Worm (Caenorhabditis elegans) whole organism, L2 larva: ENCODE measurements around the gene C50B6.3.

Experiments used
- C34F6.9 ChIP-seq: fragments of 150-350 bp; optimal IDR thresholded peaks from 2 replicates; lab custom pipeline; 2014; ENCODE audit warnings: missing biosample characterization, missing genetic modification characterization
- R02D3.7 ChIP-seq: fragments of 150-350 bp; optimal IDR thresholded peaks from 2 replicates; lab custom pipeline; 2014; ENCODE audit warnings: missing biosample characterization, missing genetic modification characterization
- ZK546.5 ChIP-seq: sonication (generic microtip); optimal IDR thresholded peaks from 2 replicates; lab custom pipeline; 2017; ENCODE audit warnings: missing biosample characterization, missing genetic modification characterization
- alr-1 ChIP-seq: fragments of 150-350 bp; optimal IDR thresholded peaks from 2 replicates; lab custom pipeline; 2014; ENCODE audit warnings: missing biosample characterization, missing genetic modification characterization
- aly-2 ChIP-seq: fragments of 150-350 bp; optimal IDR thresholded peaks from 2 replicates; lab custom pipeline; 2014; ENCODE audit warnings: missing biosample characterization, missing genetic modification characterization
- ama-1 ChIP-seq: fragments of 150-350 bp; optimal IDR thresholded peaks from 2 replicates; lab custom pipeline; 2018; ENCODE audit warnings: inconsistent platforms
- dmd-4 ChIP-seq: sonication (generic microtip); optimal IDR thresholded peaks from 2 replicates; lab custom pipeline; 2017; ENCODE audit warnings: missing biosample characterization, missing genetic modification characterization
- egl-27 ChIP-seq: sonication (generic microtip); optimal IDR thresholded peaks from 3 replicates; lab custom pipeline; 2017; ENCODE audit warnings: missing biosample characterization, missing genetic modification reagents, missing genetic modification characterization
- elt-1 ChIP-seq: fragments of 150-350 bp; optimal IDR thresholded peaks from 2 replicates; lab custom pipeline; 2014; ENCODE audit warnings: missing biosample characterization, missing genetic modification characterization
- gmeb-1 ChIP-seq: fragments of 150-350 bp; optimal IDR thresholded peaks from 2 replicates; lab custom pipeline; 2014; ENCODE audit warnings: missing biosample characterization, missing genetic modification characterization
- lin-13 ChIP-seq: fragments of 150-350 bp; optimal IDR thresholded peaks from 2 replicates; lab custom pipeline; 2014; ENCODE audit warnings: missing biosample characterization, missing genetic modification reagents, missing genetic modification characterization
- mab-5 ChIP-seq: fragments of 150-350 bp; optimal IDR thresholded peaks from 2 replicates; lab custom pipeline; 2014; ENCODE audit warnings: missing biosample characterization, missing genetic modification characterization
- mbf-1 ChIP-seq: sonication (generic microtip); optimal IDR thresholded peaks from 2 replicates; lab custom pipeline; 2017; ENCODE audit warnings: missing biosample characterization, missing genetic modification characterization
- mdl-1 ChIP-seq, 2 experiments: fragments of 150-350 bp in 1 of 2; sonication (generic microtip) in 1 of 2; optimal IDR thresholded peaks; 2 replicates each; lab custom pipeline; 2017; ENCODE audit warnings: missing biosample characterization in 2 of 2, missing genetic modification characterization in 2 of 2
- nhr-10 ChIP-seq: sonication (generic microtip); optimal IDR thresholded peaks from 2 replicates; lab custom pipeline; 2017; ENCODE audit warnings: missing biosample characterization, missing genetic modification characterization
- nhr-11 ChIP-seq: fragments of 150-350 bp; optimal IDR thresholded peaks from 2 replicates; lab custom pipeline; 2014; ENCODE audit warnings: missing biosample characterization, missing genetic modification characterization
- nhr-21 ChIP-seq: fragments of 150-350 bp; optimal IDR thresholded peaks from 2 replicates; lab custom pipeline; 2014; ENCODE audit warnings: missing biosample characterization, missing genetic modification characterization
- nhr-237 ChIP-seq: fragments of 150-350 bp; optimal IDR thresholded peaks from 2 replicates; lab custom pipeline; 2014; ENCODE audit warnings: missing biosample characterization, missing genetic modification characterization
- nhr-6 ChIP-seq: fragments of 150-350 bp; optimal IDR thresholded peaks from 2 replicates; lab custom pipeline; 2014; ENCODE audit warnings: missing biosample characterization, missing genetic modification characterization
- peb-1 ChIP-seq: fragments of 150-350 bp; optimal IDR thresholded peaks from 2 replicates; lab custom pipeline; 2014; ENCODE audit warnings: missing biosample characterization, missing genetic modification characterization
- sem-4 ChIP-seq: fragments of 150-350 bp; optimal IDR thresholded peaks from 2 replicates; lab custom pipeline; 2014; ENCODE audit warnings: missing biosample characterization, missing genetic modification reagents, missing genetic modification characterization
- skn-1 ChIP-seq: sonication (generic microtip); optimal IDR thresholded peaks from 2 replicates; lab custom pipeline; 2017; ENCODE audit warnings: missing biosample characterization, missing genetic modification characterization
- unc-39 ChIP-seq: fragments of 150-350 bp; optimal IDR thresholded peaks from 2 replicates; lab custom pipeline; 2014; ENCODE audit warnings: missing biosample characterization, missing genetic modification characterization
- unc-55 ChIP-seq: fragments of 150-350 bp; sonication (generic microtip); optimal IDR thresholded peaks from 3 replicates; lab custom pipeline; 2014; ENCODE audit warnings: missing biosample characterization, missing genetic modification reagents, missing genetic modification characterization
- zag-1 ChIP-seq: fragments of 150-350 bp; optimal IDR thresholded peaks from 2 replicates; lab custom pipeline; 2014; ENCODE audit warnings: missing biosample characterization, missing genetic modification characterization
- ztf-11 ChIP-seq: sonication (generic microtip); optimal IDR thresholded peaks from 2 replicates; lab custom pipeline; 2017; ENCODE audit warnings: missing biosample characterization, missing genetic modification characterization

The C50B6.3 gene

DNA sequence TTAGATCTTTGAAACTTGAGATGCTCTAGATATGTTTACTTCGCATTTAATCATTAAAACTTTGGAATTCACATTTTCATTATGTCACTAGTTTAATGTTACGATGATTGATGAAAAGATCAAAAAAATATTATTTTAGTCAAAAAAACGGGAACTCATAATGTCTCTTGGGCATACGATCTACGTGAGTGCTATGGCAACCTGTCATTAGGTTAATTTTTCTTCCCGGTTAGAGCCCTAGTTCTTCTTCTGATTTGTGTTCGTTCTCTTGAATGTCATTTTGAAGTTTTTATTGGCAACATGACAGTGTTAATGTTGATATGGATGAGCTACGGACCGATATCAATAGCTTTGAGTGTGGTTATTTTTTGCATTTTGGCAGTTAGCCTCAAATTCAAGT lies 50.0 kb downstream of the C50B6.3 start, which contains the start of gene srg-46:
srg-46 (plus strand) TSS at position 301 of the 400 bp plus-strand sequence.
- TF ChIP-seq C34F6.9 (tag; lab: Kevin White, UChicago): no peak
- no peak for TF ChIP-seq alr-1 (tag; lab: Kevin White, UChicago)
- no peak for TF ChIP-seq egl-27
- TF ChIP-seq nhr-21 (tag; lab: Kevin White, UChicago): no peak
- TF ChIP-seq nhr-11 (tag; lab: Kevin White, UChicago): no peak
- TF ChIP-seq mbf-1 (tag; lab: Kevin White, UChicago): no peak
- TF ChIP-seq ama-1 (lab: Kevin White, UChicago): no peak
- no peak for TF ChIP-seq lin-13 (GFP tag; lab: Kevin White, UChicago)
- no peak for TF ChIP-seq R02D3.7
- TF ChIP-seq mab-5 (tag; lab: Kevin White, UChicago): no peak
- TF ChIP-seq ZK546.5 (tag; lab: Kevin White, UChicago): no peak
- no peak for TF ChIP-seq unc-39
- no peak for TF ChIP-seq sem-4
- no peak for TF ChIP-seq dmd-4 (tag; lab: Kevin White, UChicago)

DNA sequence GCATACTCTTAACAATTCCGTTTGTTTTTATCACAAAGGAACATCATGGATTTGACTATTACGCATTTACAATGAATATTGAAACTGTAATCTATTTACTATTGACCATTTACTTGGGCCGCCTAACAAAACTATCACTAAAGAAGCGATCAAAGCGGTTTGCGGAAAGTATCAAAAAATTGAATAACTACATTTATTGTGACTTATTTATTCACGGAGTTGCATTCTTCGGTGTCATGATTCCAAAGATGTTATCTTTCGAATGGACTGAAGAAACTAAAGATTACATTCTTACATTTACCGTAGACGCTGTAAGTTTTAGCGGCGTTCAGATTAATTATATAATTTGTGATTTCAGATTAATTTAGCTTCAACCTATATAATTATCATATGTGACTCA lies 50.9 kb downstream of the C50B6.3 start:
- TF ChIP-seq nhr-237 (tag; lab: Kevin White, UChicago) (no peak), mbf-1 (tag; lab: Kevin White, UChicago) (no peak), R02D3.7 (no peak), aly-2 (no peak), elt-1 (tag; lab: Kevin White, UChicago) (no peak), peb-1 (no peak), mab-5 (tag; lab: Kevin White, UChicago) (no peak), skn-1 (tag; lab: Kevin White, UChicago) (no peak), ztf-11 (no peak), lin-13 (GFP tag; lab: Kevin White, UChicago) (no peak), nhr-10 (tag; lab: Kevin White, UChicago) (no peak), gmeb-1 (tag; lab: Kevin White, UChicago) (no peak), zag-1 (tag; lab: Kevin White, UChicago) (no peak), mdl-1 (tag; optimal IDR thresholded peaks at IDR 0.05; lab: Kevin White, UChicago) (no peak), C34F6.9 (tag; lab: Kevin White, UChicago) (no peak), nhr-6 (tag; lab: Kevin White, UChicago) (no peak), unc-55 (GFP tag; lab: Kevin White, UChicago) (no peak), nhr-11 (tag; lab: Kevin White, UChicago) (no peak)
